Worm (Caenorhabditis elegans): ENCODE data around the gene rfip-1.

Gene rfip-1

ce11 chrII:5885966-5886621, 1.7 kb downstream of the rfip-1 start (continued):
- TF ChIP-seq nhr-11 (tag; optimal IDR thresholded peaks at IDR 0.05) (no peak), nhr-10 (tag; optimal IDR thresholded peaks at IDR 0.05) (no peak), R02D3.7 (tag; optimal IDR thresholded peaks at IDR 0.05) (no peak), nhr-21 (tag; optimal IDR thresholded peaks at IDR 0.05) (peak; percentile 52), blmp-1 (tag; optimal IDR thresholded peaks at IDR 0.05; ENCODE audit: insufficient read depth) (peak; percentile 94), nhr-12 (tag; optimal IDR thresholded peaks at IDR 0.05) (no peak), fos-1 (tag; optimal IDR thresholded peaks at IDR 0.05) (peak; percentile 40), ceh-16 (tag; optimal IDR thresholded peaks at IDR 0.05) (no peak), lin-13 (GFP tag; optimal IDR thresholded peaks at IDR 0.05) (no peak), egl-27 (tag; optimal IDR thresholded peaks at IDR 0.05) (no peak), peb-1 (tag; optimal IDR thresholded peaks at IDR 0.05) (no peak), crh-2 (tag; optimal IDR thresholded peaks at IDR 0.05) (peak; percentile 55), nhr-23 (tag; optimal IDR thresholded peaks at IDR 0.05) (no peak), nhr-6 (tag; optimal IDR thresholded peaks at IDR 0.05) (peak; percentile 27)

- peak; percentile 15 for TF ChIP-seq nhr-25 (tag; optimal IDR thresholded peaks at IDR 0.05)
- TF ChIP-seq alr-1 (tag; optimal IDR thresholded peaks at IDR 0.05) = no peak
These were observed 5.2 kb downstream of the rfip-1 start for ce11 chrII:5889417-5890139.

ce11 chrII:5892813-5893212, 8.5 kb downstream of the rfip-1 start:
- no peak for TF ChIP-seq mbf-1 (tag; optimal IDR thresholded peaks at IDR 0.05)
- no peak for TF ChIP-seq nhr-77 (tag; optimal IDR thresholded peaks at IDR 0.05)
- no peak for TF ChIP-seq aly-2 (tag; optimal IDR thresholded peaks at IDR 0.05)
- no peak for TF ChIP-seq ceh-16 (tag; optimal IDR thresholded peaks at IDR 0.05)
- no peak for TF ChIP-seq blmp-1 (tag; optimal IDR thresholded peaks at IDR 0.05; ENCODE audit: insufficient read depth)
- TF ChIP-seq unc-39 (tag; optimal IDR thresholded peaks at IDR 0.05) = no peak
- no peak for TF ChIP-seq nhr-11 (tag; optimal IDR thresholded peaks at IDR 0.05)

- TF ChIP-seq mdl-1 (tag; optimal IDR thresholded peaks at IDR 0.05) = no peak
- TF ChIP-seq R02D3.7 (tag; optimal IDR thresholded peaks at IDR 0.05) = no peak
- TF ChIP-seq ztf-4 (tag; optimal IDR thresholded peaks at IDR 0.05) = no peak
- no peak for TF ChIP-seq mbf-1 (tag; optimal IDR thresholded peaks at IDR 0.05)
These were observed 11.5 kb downstream of the rfip-1 start, which contains the start of gene F59G1.4 for ce11 chrII:5895870-5896269. TSS of gene F59G1.4 (plus strand) at chrII:5896170.

- no peak for TF ChIP-seq Y55F3AM.14 (GFP tag; optimal IDR thresholded peaks at IDR 0.05)
- no peak for TF ChIP-seq mdl-1 (tag; optimal IDR thresholded peaks at IDR 0.05)
- TF ChIP-seq lin-13 (GFP tag; optimal IDR thresholded peaks at IDR 0.05) = no peak
- peak; percentile 23 for TF ChIP-seq nhr-21 (tag; optimal IDR thresholded peaks at IDR 0.05)
These were observed 12.2 kb downstream of the rfip-1 start for ce11 chrII:5896512-5896911.

ce11 chrII:5899080-5899479, 14.7 kb downstream of the rfip-1 start:
- TF ChIP-seq blmp-1 (tag; optimal IDR thresholded peaks at IDR 0.05; ENCODE audit: insufficient read depth) (peak; percentile 96), lin-13 (GFP tag; optimal IDR thresholded peaks at IDR 0.05) (no peak), F13H6.1 (tag; optimal IDR thresholded peaks at IDR 0.05) (peak; percentile 19), C34F6.9 (tag; optimal IDR thresholded peaks at IDR 0.05) (no peak), egl-27 (tag; optimal IDR thresholded peaks at IDR 0.05) (peak; percentile 26), lsy-2 (tag; optimal IDR thresholded peaks at IDR 0.05) (peak in 1 of 2 experiments; percentile 6)

- TF ChIP-seq blmp-1 (tag; optimal IDR thresholded peaks at IDR 0.05; ENCODE audit: insufficient read depth) (peak; percentile 31), fos-1 (tag; optimal IDR thresholded peaks at IDR 0.05) (peak; percentile 46), ztf-11 (tag; optimal IDR thresholded peaks at IDR 0.05) (no peak)
These were observed 15.6 kb downstream of the rfip-1 start for ce11 chrII:5899865-5900486.
